2 fruit fly cellular contexts compared by ENCODE assay signal in the genomic region with DNA sequence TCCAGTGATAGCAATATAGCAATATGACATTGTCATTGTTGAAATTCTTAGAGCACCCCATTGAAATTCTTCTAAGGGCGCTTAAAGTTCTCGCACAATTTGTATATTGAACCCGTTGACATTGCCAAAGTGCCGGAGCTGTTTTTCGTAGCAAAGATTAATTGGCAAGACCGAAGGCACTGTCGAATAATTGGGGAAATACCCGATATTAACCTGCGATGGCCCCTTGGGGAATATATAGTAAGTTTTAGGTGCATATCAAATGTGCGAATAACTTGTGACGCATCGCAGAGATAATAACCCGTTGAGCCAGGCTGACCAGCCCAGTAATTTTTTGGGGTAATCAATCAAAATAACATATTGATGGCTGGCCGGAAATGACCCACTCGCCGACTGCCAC.
TF ChIP-seq lines count a peak whose summit lies in the region.

No protein-coding gene starts in this region.

- TF ChIP-seq CTCF in whole organism, embryonic (GFP tag; optimal IDR thresholded peaks at IDR 0.05; lab: Kevin White, UChicago): no peak

TF ChIP-seq in whole organism, embryonic, 481 proteins besides CTCF, POLR2A, EP300 and RAD21:
- TF ChIP-seq Med (GFP tag; lab: Kevin White, UChicago): peak; percentile 49
- TF ChIP-seq sd (tag; optimal IDR thresholded peaks at IDR 0.05; lab: Kevin White, UChicago): peak; percentile 17
- TF ChIP-seq CG18599 (GFP tag; optimal IDR thresholded peaks at IDR 0.05; lab: Kevin White, UChicago): no peak
- TF ChIP-seq da (GFP tag; optimal IDR thresholded peaks at IDR 0.05; lab: Kevin White, UChicago): no peak

TF ChIP-seq in whole organism, wandering third instar larva, 38 proteins besides CTCF, POLR2A, EP300 and RAD21:
- TF ChIP-seq lola (GFP tag; optimal IDR thresholded peaks at IDR 0.05; lab: Kevin White, UChicago) (no peak), Dif (GFP tag; optimal IDR thresholded peaks at IDR 0.05; lab: Kevin White, UChicago; ENCODE audit: partially characterized antibody) (no peak), CG32264 (GFP tag; optimal IDR thresholded peaks at IDR 0.05; lab: Kevin White, UChicago) (no peak), sage (GFP tag; optimal IDR thresholded peaks at IDR 0.05; lab: Kevin White, UChicago) (no peak), psq (GFP tag; optimal IDR thresholded peaks at IDR 0.05; lab: Kevin White, UChicago) (no peak), Rel (GFP tag; optimal IDR thresholded peaks at IDR 0.05; lab: Kevin White, UChicago) (no peak), Rel (tag; optimal IDR thresholded peaks at IDR 0.05; lab: Kevin White, UChicago) (peak; percentile 92)
